Worm (Caenorhabditis elegans) whole organism, young adult: ENCODE measurements around the gene lin-13.

Experiments
- B0019.2 ChIP-seq: fragments of 200-800 bp; sonication (Bioruptor generic); conservative IDR thresholded peaks from 2 replicates; pipeline ENCODE4 v1.3.6; 2022; ENCODE audit warnings: missing genetic modification reagents, missing genetic modification characterization, missing compliant biosample characterization
- B0035.1 ChIP-seq: sonication (generic microtip); optimal IDR thresholded peaks from 2 replicates; lab custom pipeline; 2016; ENCODE audit warnings: missing genetic modification characterization, mild to moderate bottlenecking, missing compliant biosample characterization, missing genotype, missing genetic modification reagents
- B0336.3 ChIP-seq: fragments of 200-800 bp; sonication (Bioruptor generic); IDR thresholded peaks from 2 replicates; pipeline ENCODE4 v1.3.6; 2022; ENCODE audit warnings: missing genetic modification characterization, missing compliant biosample characterization
- C06A6.2 ChIP-seq: fragments of 200-800 bp; sonication (Bioruptor generic); conservative IDR thresholded peaks from 2 replicates; pipeline ENCODE4 v1.3.6; 2022; ENCODE audit warnings: missing genetic modification characterization, missing compliant biosample characterization
- F23B12.7 ChIP-seq: sonication (generic microtip); optimal IDR thresholded peaks from 2 replicates; lab custom pipeline; 2017; ENCODE audit warnings: missing genetic modification characterization, mild to moderate bottlenecking, missing compliant biosample characterization, antibody characterized with exemption, moderate library complexity; ENCODE audit not compliant: insufficient read depth
- F39B2.1 ChIP-seq: fragments of 200-800 bp; sonication (Bioruptor generic); IDR thresholded peaks from 2 replicates; pipeline ENCODE4 v1.3.6; 2022; ENCODE audit warnings: missing genetic modification reagents, missing genetic modification characterization, missing compliant biosample characterization
- Y53F4B.3 ChIP-seq: fragments of 200-800 bp; sonication (Bioruptor generic); IDR thresholded peaks from 2 replicates; pipeline ENCODE4 v1.3.6; 2022; ENCODE audit warnings: missing genetic modification reagents, missing genetic modification characterization, missing compliant biosample characterization
- Y56A3A.18 ChIP-seq: fragments of 200-800 bp; sonication (Bioruptor generic); IDR thresholded peaks from 2 replicates; pipeline ENCODE4 v1.3.6; 2022; ENCODE audit warnings: missing genetic modification reagents, missing genetic modification characterization, missing compliant biosample characterization
- Y79H2A.3 ChIP-seq: fragments of 200-800 bp; sonication (Bioruptor generic); conservative IDR thresholded peaks from 2 replicates; pipeline ENCODE4 v1.3.6; 2022; ENCODE audit warnings: missing genetic modification reagents, missing genetic modification characterization, missing compliant biosample characterization
- Y95B8A.8 ChIP-seq: fragments of 200-800 bp; sonication (Bioruptor generic); IDR thresholded peaks from 2 replicates; pipeline ENCODE4 v1.3.6; 2022; ENCODE audit warnings: missing genetic modification reagents, missing genetic modification characterization, missing compliant biosample characterization
- aptf-2 ChIP-seq: fragments of 200-800 bp; sonication (Bioruptor generic); conservative IDR thresholded peaks from 2 replicates; pipeline ENCODE4 v1.3.6; 2022; ENCODE audit warnings: missing genetic modification reagents, missing genetic modification characterization, missing compliant biosample characterization
- atf-7 ChIP-seq: sonication (generic microtip); optimal IDR thresholded peaks from 2 replicates; lab custom pipeline; 2017; ENCODE audit warnings: mild to moderate bottlenecking, missing genetic modification characterization, missing compliant biosample characterization
- cebp-1 ChIP-seq, 2 experiments: fragments of 200-800 bp in 1 of 2; sonication (Bioruptor generic) in 1 of 2; sonication (generic microtip) in 1 of 2; IDR thresholded peaks in 1 of 2; optimal IDR thresholded peaks in 1 of 2; 2 replicates each; pipeline versions ENCODE4 v1.3.6 to Lab custom; 2017 to 2022; ENCODE audit warnings: missing compliant biosample characterization in 2 of 2, missing genetic modification characterization in 2 of 2, mild to moderate bottlenecking in 1 of 2, missing genetic modification reagents in 1 of 2, moderate library complexity in 1 of 2
- ceh-100 ChIP-seq: fragments of 200-800 bp; sonication (Bioruptor generic); IDR thresholded peaks from 2 replicates; pipeline ENCODE4 v1.3.6; 2022; ENCODE audit warnings: missing genetic modification reagents, missing genetic modification characterization, missing compliant biosample characterization
- dox-1 ChIP-seq: fragments of 200-800 bp; sonication (Bioruptor generic); IDR thresholded peaks from 2 replicates; pipeline ENCODE4 v1.3.6; 2022; ENCODE audit warnings: missing genetic modification reagents, missing genetic modification characterization, missing compliant biosample characterization
- efl-1 ChIP-seq: fragments of 150-350 bp; optimal IDR thresholded peaks from 2 replicates; lab custom pipeline; 2014; ENCODE audit warnings: missing biosample characterization, missing genetic modification reagents, missing genetic modification characterization
- egl-18 ChIP-seq: fragments of 200-800 bp; sonication (Bioruptor generic); IDR thresholded peaks from 2 replicates; pipeline ENCODE4 v1.3.6; 2022; ENCODE audit warnings: missing genetic modification reagents, missing genetic modification characterization, missing compliant biosample characterization
- egl-44 ChIP-seq: fragments of 200-800 bp; sonication (Bioruptor generic); IDR thresholded peaks from 2 replicates; pipeline ENCODE4 v1.3.6; 2022; ENCODE audit warnings: missing genetic modification reagents, missing genetic modification characterization, missing compliant biosample characterization
- egrh-3 ChIP-seq: fragments of 200-800 bp; sonication (Bioruptor generic); IDR thresholded peaks from 2 replicates; pipeline ENCODE4 v1.3.6; 2022; ENCODE audit warnings: missing genetic modification reagents, missing genetic modification characterization, missing compliant biosample characterization
- ekl-4 ChIP-seq: fragments of 200-800 bp; sonication (Bioruptor generic); IDR thresholded peaks from 2 replicates; pipeline ENCODE4 v1.3.6; 2022; ENCODE audit warnings: missing genetic modification reagents, missing genetic modification characterization, missing compliant biosample characterization
- ets-4 ChIP-seq: fragments of 200-800 bp; sonication (Bioruptor generic); optimal IDR thresholded peaks from 2 replicates; lab custom pipeline; 2018; ENCODE audit warnings: mild to moderate bottlenecking, missing genetic modification characterization, missing compliant biosample characterization
- fkh-3 ChIP-seq: sonication (generic microtip); optimal IDR thresholded peaks from 2 replicates; lab custom pipeline; 2016; ENCODE audit warnings: mild to moderate bottlenecking, missing genetic modification characterization, missing compliant biosample characterization
- hmg-1.2 ChIP-seq: fragments of 200-800 bp; sonication (Bioruptor generic); IDR thresholded peaks from 2 replicates; pipeline ENCODE4 v1.3.6; 2022; ENCODE audit warnings: missing genetic modification reagents, missing genetic modification characterization, missing compliant biosample characterization
- lin-26 ChIP-seq: fragments of 200-800 bp; sonication (Bioruptor generic); IDR thresholded peaks from 2 replicates; pipeline ENCODE4 v1.3.6; 2022; ENCODE audit warnings: missing genetic modification reagents, missing genetic modification characterization, missing compliant biosample characterization
- lin-54 ChIP-seq: fragments of 200-800 bp; sonication (Bioruptor generic); optimal IDR thresholded peaks from 2 replicates; lab custom pipeline; 2018; ENCODE audit warnings: mild to moderate bottlenecking, missing genetic modification characterization, missing compliant biosample characterization
- madf-10 ChIP-seq: sonication (generic microtip); optimal IDR thresholded peaks from 2 replicates; lab custom pipeline; 2016; ENCODE audit warnings: mild to moderate bottlenecking, missing genetic modification characterization, missing compliant biosample characterization
- madf-3 ChIP-seq: fragments of 200-800 bp; sonication (Bioruptor generic); IDR thresholded peaks from 2 replicates; pipeline ENCODE4 v1.3.6; 2022; ENCODE audit warnings: missing genetic modification reagents, missing genetic modification characterization, missing compliant biosample characterization
- madf-6 ChIP-seq: fragments of 200-800 bp; sonication (Bioruptor generic); IDR thresholded peaks from 2 replicates; pipeline ENCODE4 v1.3.6; 2022; ENCODE audit warnings: missing genetic modification reagents, missing genetic modification characterization, missing compliant biosample characterization
- mcd-1 ChIP-seq: fragments of 200-800 bp; sonication (Bioruptor generic); IDR thresholded peaks from 2 replicates; pipeline ENCODE4 v1.3.6; 2022; ENCODE audit warnings: missing genetic modification reagents, missing genetic modification characterization, missing compliant biosample characterization
- mel-28 ChIP-seq: sonication (generic microtip); optimal IDR thresholded peaks from 2 replicates; lab custom pipeline; 2016; ENCODE audit warnings: borderline replicate concordance, mild to moderate bottlenecking, missing genetic modification characterization, missing compliant biosample characterization
- nfya-2 ChIP-seq: fragments of 200-800 bp; sonication (Bioruptor generic); IDR thresholded peaks from 2 replicates; pipeline ENCODE4 v1.3.6; 2022; ENCODE audit warnings: missing genetic modification reagents, missing genetic modification characterization, missing compliant biosample characterization
- nfyb-1 ChIP-seq: fragments of 200-800 bp; sonication (Bioruptor generic); IDR thresholded peaks from 2 replicates; pipeline ENCODE4 v1.3.6; 2022; ENCODE audit warnings: missing genetic modification reagents, missing genetic modification characterization, missing compliant biosample characterization
- nhr-80 ChIP-seq: sonication (generic microtip); optimal IDR thresholded peaks from 2 replicates; lab custom pipeline; 2016; ENCODE audit warnings: missing genetic modification characterization, missing compliant biosample characterization
- pbrm-1 ChIP-seq: fragments of 200-800 bp; sonication (Bioruptor generic); IDR thresholded peaks from 2 replicates; pipeline ENCODE4 v1.3.6; 2022; ENCODE audit warnings: missing genetic modification reagents, missing genetic modification characterization, missing compliant biosample characterization
- repo-1 ChIP-seq: sonication (generic microtip); optimal IDR thresholded peaks from 2 replicates; lab custom pipeline; 2017; ENCODE audit warnings: mild to moderate bottlenecking, missing genetic modification characterization, missing compliant biosample characterization
- sdz-38 ChIP-seq: sonication (generic microtip); optimal IDR thresholded peaks from 2 replicates; lab custom pipeline; 2016; ENCODE audit warnings: missing genotype, missing genetic modification characterization, missing compliant biosample characterization
- sea-2 ChIP-seq: fragments of 200-800 bp; sonication (Bioruptor generic); IDR thresholded peaks from 2 replicates; pipeline ENCODE4 v1.3.6; 2022; ENCODE audit warnings: missing genetic modification characterization, missing compliant biosample characterization
- tbp1 ChIP-seq: fragments of 200-800 bp; sonication (Bioruptor generic); optimal IDR thresholded peaks from 2 replicates; lab custom pipeline; 2018; ENCODE audit warnings: mild to moderate bottlenecking, missing genetic modification characterization, missing compliant biosample characterization
- tlf-1 ChIP-seq: fragments of 200-800 bp; sonication (Bioruptor generic); optimal IDR thresholded peaks from 2 replicates; lab custom pipeline; 2018; ENCODE audit warnings: mild to moderate bottlenecking, missing genetic modification characterization, missing compliant biosample characterization
- xnd-1 ChIP-seq: sonication (generic microtip); optimal IDR thresholded peaks from 2 replicates; lab custom pipeline; 2016; ENCODE audit warnings: missing genotype, missing genetic modification reagents, missing genetic modification characterization, missing compliant biosample characterization
- zfh-2 ChIP-seq: fragments of 200-800 bp; sonication (Bioruptor generic); conservative IDR thresholded peaks from 2 replicates; pipeline ENCODE4 v1.3.6; 2022; ENCODE audit warnings: missing genetic modification reagents, missing genetic modification characterization, missing compliant biosample characterization
- ztf-22 ChIP-seq: fragments of 200-800 bp; sonication (Bioruptor generic); optimal IDR thresholded peaks from 2 replicates; lab custom pipeline; 2018; ENCODE audit warnings: mild to moderate bottlenecking, missing genetic modification characterization, moderate library complexity, missing compliant biosample characterization
- ztf-28 ChIP-seq: fragments of 200-800 bp; sonication (Bioruptor generic); IDR thresholded peaks from 2 replicates; pipeline ENCODE4 v1.3.6; 2022; ENCODE audit warnings: missing genetic modification reagents, missing genetic modification characterization, missing compliant biosample characterization
- ztf-3 ChIP-seq: fragments of 200-800 bp; sonication (Bioruptor generic); optimal IDR thresholded peaks from 2 replicates; lab custom pipeline; 2018; ENCODE audit warnings: mild to moderate bottlenecking, missing genetic modification characterization, missing compliant biosample characterization
- ztf-6 ChIP-seq: fragments of 200-800 bp; sonication (Bioruptor generic); IDR thresholded peaks from 2 replicates; pipeline ENCODE4 v1.3.6; 2022; ENCODE audit warnings: missing genetic modification reagents, missing genetic modification characterization, missing compliant biosample characterization

Gene lin-13

DNA sequence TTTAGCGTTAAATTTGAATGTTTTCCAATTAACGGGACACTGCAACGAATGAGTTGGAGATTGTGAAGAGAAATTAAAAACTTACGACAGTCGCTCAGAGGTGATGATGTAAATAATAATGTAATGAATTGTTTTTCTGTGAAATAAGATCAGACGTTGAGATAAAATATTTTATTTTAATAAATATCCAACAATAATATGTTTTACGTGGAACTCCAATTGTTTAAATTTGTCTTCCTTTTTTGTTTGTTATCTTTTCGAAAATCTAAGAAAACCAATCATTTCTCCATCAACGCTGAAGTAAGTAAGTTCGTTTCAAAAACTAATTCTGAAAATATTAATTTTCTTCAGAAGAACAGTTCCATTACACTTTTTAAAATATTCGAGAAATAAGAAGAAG lies 15.0 kb downstream of the lin-13 start, which contains the start of gene C18H2.5:
Gene C18H2.5, minus strand, starts transcription at position 101 of the 400 bp plus-strand sequence.
- TF ChIP-seq ztf-28 (GFP tag; lab: Robert Waterston, UW) (no peak), Y56A3A.18 (GFP tag; lab: Robert Waterston, UW) (no peak), madf-3 (GFP tag; lab: Robert Waterston, UW) (no peak), repo-1 (tag; lab: Kevin White, UChicago) (no peak), ztf-6 (GFP tag; lab: Robert Waterston, UW) (no peak), mel-28 (tag; lab: Kevin White, UChicago) (no peak)

DNA sequence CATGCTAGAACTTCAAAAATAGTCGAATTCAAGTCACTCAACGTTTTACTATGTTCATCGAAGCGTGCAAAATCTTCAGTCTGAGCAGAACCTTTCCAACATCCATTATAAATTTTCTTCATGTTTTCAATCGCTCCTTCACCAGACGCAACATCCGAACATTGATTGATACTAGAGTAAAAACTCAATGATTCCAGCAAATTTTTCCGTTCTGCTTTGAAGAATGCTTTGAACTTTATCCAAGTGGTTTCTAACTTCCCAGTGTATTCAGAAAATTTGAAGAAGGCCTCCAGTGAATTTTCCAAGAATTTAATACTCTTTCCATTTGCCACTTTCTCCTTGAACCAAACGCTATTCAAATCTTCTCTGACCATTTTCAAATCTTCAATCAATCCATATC lies 17.0 kb downstream of the lin-13 start:
- TF ChIP-seq B0019.2 (GFP tag; lab: Robert Waterston, UW) = no peak
- TF ChIP-seq atf-7 = no peak
- no peak for TF ChIP-seq madf-10 (tag; lab: Kevin White, UChicago)
- TF ChIP-seq lin-26 (GFP tag; lab: Robert Waterston, UW) = no peak
- no peak for TF ChIP-seq fkh-3
- no peak for TF ChIP-seq cebp-1 (GFP tag; IDR thresholded peaks at IDR 0.05; lab: Robert Waterston, UW)
- no peak for TF ChIP-seq cebp-1 (tag; optimal IDR thresholded peaks at IDR 0.05; lab: Kevin White, UChicago)
- TF ChIP-seq lin-54 = no peak
- no peak for TF ChIP-seq ztf-22 (GFP tag; lab: Kevin White, UChicago)
- no peak for TF ChIP-seq Y95B8A.8 (GFP tag; lab: Robert Waterston, UW)
- no peak for TF ChIP-seq Y79H2A.3 (GFP tag; lab: Robert Waterston, UW)
- no peak for TF ChIP-seq pbrm-1 (GFP tag; lab: Robert Waterston, UW)
- TF ChIP-seq B0336.3 (GFP tag; lab: Robert Waterston, UW) = no peak

DNA sequence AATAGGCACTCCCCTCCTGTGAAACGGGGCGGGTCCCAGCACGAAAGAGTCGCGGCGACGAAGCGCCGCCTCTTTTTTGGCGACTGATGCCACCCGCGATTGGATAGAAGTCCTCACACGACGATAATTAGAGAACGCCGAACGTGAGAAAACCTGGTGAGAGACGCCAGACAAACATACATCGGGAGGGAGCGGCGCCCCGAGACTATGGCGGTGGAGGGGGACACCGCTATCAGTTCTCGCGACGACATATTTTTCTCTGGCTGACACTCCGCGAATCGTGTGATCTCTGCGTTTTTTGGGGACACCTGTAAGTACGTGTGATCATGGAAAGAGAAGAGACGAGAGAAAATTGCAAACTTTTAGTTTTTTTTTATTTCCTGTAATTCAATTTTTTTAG lies 32.5 kb downstream of the lin-13 start:
- TF ChIP-seq egl-44 = 0 out of 2 replicates have a peak, but pooled peaks have one; percentile 28
- peak; percentile 48 for TF ChIP-seq mcd-1 (GFP tag; lab: Robert Waterston, UW)
- TF ChIP-seq nfyb-1 = 0 out of 2 replicates have a peak, but pooled peaks have one; percentile 42
- peak; percentile 9; the same call in 1 of the 2 replicates for TF ChIP-seq egrh-3 (GFP tag; lab: Robert Waterston, UW)
- peak; percentile 73 for TF ChIP-seq dox-1 (GFP tag; lab: Robert Waterston, UW)
- TF ChIP-seq hmg-1.2 = peak; percentile 79; the same call in 1 of the 2 replicates
- peak; percentile 18 for TF ChIP-seq nhr-80 (tag; lab: Kevin White, UChicago)

DNA sequence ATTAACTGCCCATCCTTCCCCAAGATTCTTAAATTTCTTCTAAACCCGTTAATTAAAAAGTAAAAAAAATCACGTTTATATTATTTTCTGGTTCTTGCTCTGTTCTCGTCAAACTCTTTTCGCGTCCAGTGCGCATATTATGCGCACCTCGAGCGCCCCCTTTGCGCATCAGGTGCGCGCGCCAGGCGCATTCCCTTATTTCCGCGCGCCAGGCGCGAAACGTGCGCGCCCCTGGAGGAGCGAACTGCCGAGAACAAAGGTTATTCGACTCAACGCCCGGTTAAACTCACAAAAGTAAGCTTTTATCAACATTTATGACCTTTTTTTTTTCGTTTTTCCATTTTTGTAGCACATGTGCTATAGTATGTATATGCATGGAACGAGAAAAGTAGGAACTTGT lies 36.9 kb downstream of the lin-13 start:
- no peak for TF ChIP-seq ztf-3
- TF ChIP-seq F23B12.7 (tag; lab: Kevin White, UChicago) = no peak
- TF ChIP-seq dox-1 (GFP tag; lab: Robert Waterston, UW) = no peak
- TF ChIP-seq sdz-38 (tag; lab: Kevin White, UChicago) = no peak
- peak; percentile 9 for TF ChIP-seq xnd-1 (tag; lab: Kevin White, UChicago)
- TF ChIP-seq tbp1 (GFP tag; lab: Kevin White, UChicago) = no peak
- TF ChIP-seq egrh-3 (GFP tag; lab: Robert Waterston, UW) = peak; percentile 62; the same call in 1 of the 2 replicates
- peak; percentile 77; the same call in 1 of the 2 replicates for TF ChIP-seq zfh-2 (GFP tag; lab: Robert Waterston, UW)
- no peak for TF ChIP-seq C06A6.2 (GFP tag; lab: Robert Waterston, UW)
- TF ChIP-seq sea-2 = no peak
- TF ChIP-seq ekl-4 = no peak
- no peak for TF ChIP-seq ceh-100 (GFP tag; lab: Robert Waterston, UW)
- TF ChIP-seq ets-4 (GFP tag; lab: Kevin White, UChicago) = no peak
- no peak for TF ChIP-seq egl-18 (GFP tag; lab: Robert Waterston, UW)
- TF ChIP-seq nfya-2 (GFP tag; lab: Robert Waterston, UW) = no peak
- peak; percentile 64 for TF ChIP-seq efl-1
- TF ChIP-seq tlf-1 (GFP tag; lab: Kevin White, UChicago) = no peak
- TF ChIP-seq Y53F4B.3 = no peak
- TF ChIP-seq madf-6 = peak; percentile 56
- TF ChIP-seq F39B2.1 (GFP tag; lab: Robert Waterston, UW) = no peak
- TF ChIP-seq B0035.1 (tag; lab: Kevin White, UChicago) = no peak
- 0 out of 2 replicates have a peak, but pooled peaks have one; percentile 13 for TF ChIP-seq aptf-2
